Fruit fly (Drosophila melanogaster): ENCODE results near the gene CG13045.

The CG13045 gene

dm6 chr3L:16330740-16331139 is 40.0 kb upstream of the CG13045 start, which contains the start of gene CG33060:
TSS of gene CG33060 (plus strand) at chr3L:16331040.
- no peak for TF ChIP-seq ovo (GFP tag; optimal IDR thresholded peaks at IDR 0.05)
- TF ChIP-seq Hr96 (GFP tag; optimal IDR thresholded peaks at IDR 0.05) = no peak
- no peak for TF ChIP-seq CG5204 (GFP tag; optimal IDR thresholded peaks at IDR 0.05)
- no peak for TF ChIP-seq toe (GFP tag; optimal IDR thresholded peaks at IDR 0.05)
- no peak for TF ChIP-seq CG7045 (GFP tag; optimal IDR thresholded peaks at IDR 0.05)
- TF ChIP-seq CG33017 (tag; optimal IDR thresholded peaks at IDR 0.05) = no peak
- TF ChIP-seq Clk (GFP tag; optimal IDR thresholded peaks at IDR 0.05) = no peak
- no peak for TF ChIP-seq pad (GFP tag; optimal IDR thresholded peaks at IDR 0.05)
- no peak for TF ChIP-seq CG11617 (GFP tag; optimal IDR thresholded peaks at IDR 0.05)

- TF ChIP-seq Mnt (GFP tag; optimal IDR thresholded peaks at IDR 0.05) (no peak), Clk (GFP tag; optimal IDR thresholded peaks at IDR 0.05) (no peak), CG12768 (GFP tag; optimal IDR thresholded peaks at IDR 0.05) (no peak), cnc (optimal IDR thresholded peaks at IDR 0.05) (no peak), toe (GFP tag; optimal IDR thresholded peaks at IDR 0.05) (no peak), Crg-1 (GFP tag; optimal IDR thresholded peaks at IDR 0.05) (no peak), CG7045 (GFP tag; optimal IDR thresholded peaks at IDR 0.05) (no peak), cic (GFP tag; optimal IDR thresholded peaks at IDR 0.05) (no peak), bab1 (GFP tag; optimal IDR thresholded peaks at IDR 0.05) (no peak), tj (GFP tag; optimal IDR thresholded peaks at IDR 0.05) (no peak), kay (GFP tag; ENCODE audit: borderline replicate concordance) (no peak), Hr96 (GFP tag; optimal IDR thresholded peaks at IDR 0.05) (no peak), pad (GFP tag; optimal IDR thresholded peaks at IDR 0.05) (no peak), ovo (GFP tag; optimal IDR thresholded peaks at IDR 0.05) (no peak), CG5204 (GFP tag; optimal IDR thresholded peaks at IDR 0.05) (no peak), CG33017 (tag; optimal IDR thresholded peaks at IDR 0.05) (no peak), CG11617 (GFP tag; optimal IDR thresholded peaks at IDR 0.05) (no peak)
Measured at dm6 chr3L:16329495-16329894, 38.7 kb upstream of the CG13045 start, which contains the start of gene CG33061. TSS of gene CG33061 (plus strand) at chr3L:16329795.

dm6 chr3L:16328207-16328891 is 37.6 kb upstream of the CG13045 start, which contains the start of gene CG13058:
TSS of gene CG13058 (plus strand) at chr3L:16328841.
- TF ChIP-seq Crg-1 (GFP tag; optimal IDR thresholded peaks at IDR 0.05) (no peak), CG14711 (tag; optimal IDR thresholded peaks at IDR 0.05) (no peak), CG7045 (GFP tag; optimal IDR thresholded peaks at IDR 0.05) (no peak), tj (GFP tag; optimal IDR thresholded peaks at IDR 0.05) (no peak), CG11617 (GFP tag; optimal IDR thresholded peaks at IDR 0.05) (no peak), toe (GFP tag; optimal IDR thresholded peaks at IDR 0.05) (no peak), Mnt (GFP tag; optimal IDR thresholded peaks at IDR 0.05) (no peak), CG1620 (GFP tag; optimal IDR thresholded peaks at IDR 0.05) (no peak), cic (GFP tag; optimal IDR thresholded peaks at IDR 0.05) (no peak)

dm6 chr3L:16327776-16328175 is 37.0 kb upstream of the CG13045 start, which contains the start of gene CG13038:
TSS of gene CG13038 (minus strand) at chr3L:16327893.
- TF ChIP-seq CG12768 (GFP tag; optimal IDR thresholded peaks at IDR 0.05) (no peak), Clk (GFP tag; optimal IDR thresholded peaks at IDR 0.05) (no peak), CG1620 (GFP tag; optimal IDR thresholded peaks at IDR 0.05) (no peak), CG7101 (tag; optimal IDR thresholded peaks at IDR 0.05) (no peak), CG33017 (tag; optimal IDR thresholded peaks at IDR 0.05) (no peak), cic (GFP tag; optimal IDR thresholded peaks at IDR 0.05) (no peak), ovo (GFP tag; optimal IDR thresholded peaks at IDR 0.05) (no peak), cnc (optimal IDR thresholded peaks at IDR 0.05) (no peak), CG11617 (GFP tag; optimal IDR thresholded peaks at IDR 0.05) (no peak), tj (GFP tag; optimal IDR thresholded peaks at IDR 0.05) (no peak), kay (GFP tag; ENCODE audit: borderline replicate concordance) (no peak), CG14711 (tag; optimal IDR thresholded peaks at IDR 0.05) (no peak), toe (GFP tag; optimal IDR thresholded peaks at IDR 0.05) (no peak), Hr96 (GFP tag; optimal IDR thresholded peaks at IDR 0.05) (no peak), pad (GFP tag; optimal IDR thresholded peaks at IDR 0.05) (no peak), bab1 (GFP tag; optimal IDR thresholded peaks at IDR 0.05) (no peak), CG7045 (GFP tag; optimal IDR thresholded peaks at IDR 0.05) (no peak)

- TF ChIP-seq Crg-1 (GFP tag; optimal IDR thresholded peaks at IDR 0.05) (no peak), CG7045 (GFP tag; optimal IDR thresholded peaks at IDR 0.05) (no peak), ovo (GFP tag; optimal IDR thresholded peaks at IDR 0.05) (no peak), toe (GFP tag; optimal IDR thresholded peaks at IDR 0.05) (no peak), CG5204 (GFP tag; optimal IDR thresholded peaks at IDR 0.05) (no peak), pad (GFP tag; optimal IDR thresholded peaks at IDR 0.05) (no peak), bab1 (GFP tag; optimal IDR thresholded peaks at IDR 0.05) (no peak), CG14711 (tag; optimal IDR thresholded peaks at IDR 0.05) (no peak), Clk (GFP tag; optimal IDR thresholded peaks at IDR 0.05) (no peak), kay (GFP tag; ENCODE audit: borderline replicate concordance) (no peak), Mnt (GFP tag; optimal IDR thresholded peaks at IDR 0.05) (no peak), Hr96 (GFP tag; optimal IDR thresholded peaks at IDR 0.05) (no peak), CG11617 (GFP tag; optimal IDR thresholded peaks at IDR 0.05) (no peak), cnc (optimal IDR thresholded peaks at IDR 0.05) (no peak), CG33017 (tag; optimal IDR thresholded peaks at IDR 0.05) (no peak), CG1620 (GFP tag; optimal IDR thresholded peaks at IDR 0.05) (no peak)
Measured at dm6 chr3L:16326657-16327056, 35.9 kb upstream of the CG13045 start, which contains the start of the genes CG13040 and CG13039. TSS of gene CG13040 (minus strand) at chr3L:16326757. TSS of gene CG13039 (minus strand) at chr3L:16326762.

dm6 chr3L:16323372-16323771 is 32.6 kb upstream of the CG13045 start, which contains the start of gene CG13059:
TSS of gene CG13059 (plus strand) at chr3L:16323672.
- no peak for TF ChIP-seq tj (GFP tag; optimal IDR thresholded peaks at IDR 0.05)
- no peak for TF ChIP-seq kay (GFP tag; ENCODE audit: borderline replicate concordance)
- TF ChIP-seq CG7045 (GFP tag; optimal IDR thresholded peaks at IDR 0.05) = no peak
- TF ChIP-seq CG33017 (tag; optimal IDR thresholded peaks at IDR 0.05) = no peak
- TF ChIP-seq CG1620 (GFP tag; optimal IDR thresholded peaks at IDR 0.05) = no peak
- no peak for TF ChIP-seq Clk (GFP tag; optimal IDR thresholded peaks at IDR 0.05)
- TF ChIP-seq CG5204 (GFP tag; optimal IDR thresholded peaks at IDR 0.05) = no peak
- TF ChIP-seq pad (GFP tag; optimal IDR thresholded peaks at IDR 0.05) = no peak
- no peak for TF ChIP-seq CG11617 (GFP tag; optimal IDR thresholded peaks at IDR 0.05)
- TF ChIP-seq CG12768 (GFP tag; optimal IDR thresholded peaks at IDR 0.05) = no peak
- TF ChIP-seq cnc (optimal IDR thresholded peaks at IDR 0.05) = no peak
- no peak for TF ChIP-seq ovo (GFP tag; optimal IDR thresholded peaks at IDR 0.05)
- TF ChIP-seq CG7101 (tag; optimal IDR thresholded peaks at IDR 0.05) = no peak
